Fruit fly (Drosophila melanogaster) whole organism, prepupa: Measurements from ENCODE around the gene CG9328.

ENCODE experiments used
- CG10631 ChIP-seq: fragments of 200-800 bp; sonication (Bioruptor generic); optimal IDR thresholded peaks from 2 replicates; lab custom pipeline; 2016; ENCODE audit warnings: missing biosample characterization, missing genetic modification characterization
- CG10669 ChIP-seq: fragments of 200-800 bp; sonication (Bioruptor generic); optimal IDR thresholded peaks from 3 replicates; lab custom pipeline; 2018; ENCODE audit warnings: missing biosample characterization, mild to moderate bottlenecking, missing genetic modification characterization, moderate library complexity
- CG11294 ChIP-seq: fragments of 200-800 bp; sonication (Bioruptor generic); IDR thresholded peaks from 2 replicates; pipeline ENCODE4 v1.3.6; 2022; ENCODE audit warnings: missing biosample characterization, missing genetic modification characterization
- CG15336 ChIP-seq: fragments of 200-800 bp; sonication (Bioruptor generic); IDR thresholded peaks from 2 replicates; pipeline ENCODE4 v1.3.6; 2022; ENCODE audit warnings: missing biosample characterization, missing genetic modification characterization
- CG3032 ChIP-seq: fragments of 200-800 bp; optimal IDR thresholded peaks from 2 replicates; lab custom pipeline; 2019; ENCODE audit warnings: missing biosample characterization, mild to moderate bottlenecking, missing genetic modification characterization, moderate library complexity
- CG31627 ChIP-seq: fragments of 200-800 bp; sonication (Bioruptor generic); optimal IDR thresholded peaks from 3 replicates; lab custom pipeline; 2016; ENCODE audit warnings: missing biosample characterization, missing genetic modification characterization
- CG3919 ChIP-seq: fragments of 200-800 bp; sonication (Bioruptor generic); optimal IDR thresholded peaks from 3 replicates; lab custom pipeline; 2016; ENCODE audit warnings: missing biosample characterization, missing genetic modification characterization
- CG4318 ChIP-seq: fragments of 200-800 bp; sonication (Bioruptor generic); optimal IDR thresholded peaks from 3 replicates; lab custom pipeline; 2017; ENCODE audit warnings: missing biosample characterization, mild to moderate bottlenecking, missing genetic modification characterization
- CG6163 ChIP-seq: fragments of 200-800 bp; sonication (Bioruptor generic); IDR thresholded peaks from 3 replicates; pipeline ENCODE4 v1.3.6; 2022; ENCODE audit warnings: missing biosample characterization, missing genetic modification characterization
- CG6276 ChIP-seq: fragments of 200-800 bp; sonication (Bioruptor generic); optimal IDR thresholded peaks from 2 replicates; lab custom pipeline; 2017; ENCODE audit warnings: missing biosample characterization, mild to moderate bottlenecking, missing genetic modification characterization
- CG6792 ChIP-seq: fragments of 200-800 bp; sonication (Bioruptor generic); optimal IDR thresholded peaks from 3 replicates; lab custom pipeline; 2016; ENCODE audit warnings: missing biosample characterization, missing genetic modification characterization
- CG6808 ChIP-seq: fragments of 200-800 bp; sonication (Bioruptor generic); optimal IDR thresholded peaks from 3 replicates; lab custom pipeline; 2017; ENCODE audit warnings: missing biosample characterization, missing genetic modification characterization, mild to moderate bottlenecking, moderate library complexity, missing genetic modification reagents
- CG6854 ChIP-seq: fragments of 200-800 bp; sonication (Bioruptor generic); optimal IDR thresholded peaks from 2 replicates; lab custom pipeline; 2017; ENCODE audit warnings: missing biosample characterization, mild to moderate bottlenecking, missing genetic modification characterization
- CG7368 ChIP-seq: fragments of 200-800 bp; sonication (Bioruptor generic); optimal IDR thresholded peaks from 3 replicates; lab custom pipeline; 2016; ENCODE audit warnings: missing biosample characterization, missing genetic modification characterization
- CG8119 ChIP-seq: fragments of 200-800 bp; sonication (Bioruptor generic); IDR thresholded peaks from 3 replicates; pipeline ENCODE4 v1.3.6; 2022; ENCODE audit warnings: missing biosample characterization, missing genetic modification characterization
- CG8632 ChIP-seq: fragments of 200-800 bp; sonication (Bioruptor generic); optimal IDR thresholded peaks from 3 replicates; lab custom pipeline; 2016; ENCODE audit warnings: missing biosample characterization, missing genetic modification characterization
- CG9139 ChIP-seq: fragments of 200-800 bp; sonication (Bioruptor generic); optimal IDR thresholded peaks from 3 replicates; lab custom pipeline; 2017; ENCODE audit warnings: missing biosample characterization, mild to moderate bottlenecking, missing genetic modification characterization
- Eip75B ChIP-seq: fragments of 200-800 bp; sonication (Bioruptor generic); optimal IDR thresholded peaks from 3 replicates; lab custom pipeline; 2016; ENCODE audit warnings: missing biosample characterization, missing genetic modification characterization
- Eip78C ChIP-seq: fragments of 200-800 bp; sonication (Bioruptor generic); peaks from one replicate; lab custom pipeline; 2016; ENCODE audit warnings: missing biosample characterization, missing genetic modification characterization
- Eip93F ChIP-seq: fragments of 200-800 bp; sonication (Bioruptor generic); optimal IDR thresholded peaks from 2 replicates; lab custom pipeline; 2016; ENCODE audit warnings: missing biosample characterization, mild to moderate bottlenecking, missing genetic modification characterization
- Ets21C ChIP-seq: fragments of 200-800 bp; sonication (Bioruptor generic); optimal IDR thresholded peaks from 3 replicates; lab custom pipeline; 2016; ENCODE audit warnings: missing biosample characterization, missing genetic modification characterization
- Ets96B ChIP-seq: fragments of 200-800 bp; optimal IDR thresholded peaks from 2 replicates; lab custom pipeline; 2019; ENCODE audit warnings: missing biosample characterization, mild to moderate bottlenecking, missing genetic modification characterization, moderate library complexity
- Gug ChIP-seq: fragments of 200-800 bp; sonication (Bioruptor generic); IDR thresholded peaks from 2 replicates; pipeline ENCODE4 v1.3.6; 2022; ENCODE audit warnings: missing biosample characterization, missing genetic modification characterization
- Hr38 ChIP-seq: sonication (Bioruptor generic); optimal IDR thresholded peaks from 2 replicates; lab custom pipeline; 2016; ENCODE audit warnings: missing biosample characterization, missing genetic modification characterization
- Hr4 ChIP-seq: fragments of 200-800 bp; sonication (Bioruptor generic); optimal IDR thresholded peaks from 3 replicates; lab custom pipeline; 2016; ENCODE audit warnings: missing biosample characterization, missing genetic modification characterization
- Lpt ChIP-seq: fragments of 200-800 bp; sonication (Bioruptor generic); optimal IDR thresholded peaks from 3 replicates; lab custom pipeline; 2016; ENCODE audit warnings: missing biosample characterization, missing genetic modification characterization
- Met ChIP-seq: fragments of 200-800 bp; sonication (Bioruptor generic); optimal IDR thresholded peaks from 3 replicates; lab custom pipeline; 2016; ENCODE audit warnings: missing biosample characterization, missing genetic modification characterization
- OdsH ChIP-seq: fragments of 200-800 bp; sonication (Bioruptor generic); optimal IDR thresholded peaks from 3 replicates; lab custom pipeline; 2016; ENCODE audit warnings: missing biosample characterization, missing genetic modification characterization
- Smox ChIP-seq: fragments of 200-800 bp; sonication (Bioruptor generic); optimal IDR thresholded peaks from 3 replicates; lab custom pipeline; 2016; ENCODE audit warnings: missing biosample characterization, missing genetic modification characterization
- achi ChIP-seq: fragments of 200-800 bp; sonication (Bioruptor generic); optimal IDR thresholded peaks from 3 replicates; lab custom pipeline; 2016; ENCODE audit warnings: missing biosample characterization, missing genetic modification characterization
- acj6 ChIP-seq: fragments of 200-800 bp; sonication (Bioruptor generic); optimal IDR thresholded peaks from 3 replicates; lab custom pipeline; 2016; ENCODE audit warnings: missing biosample characterization, missing genetic modification characterization
- dac ChIP-seq: fragments of 200-800 bp; sonication (Bioruptor generic); optimal IDR thresholded peaks from 2 replicates; lab custom pipeline; 2017; ENCODE audit warnings: missing biosample characterization, mild to moderate bottlenecking, missing genetic modification characterization
- dsx ChIP-seq: fragments of 200-800 bp; optimal IDR thresholded peaks from 3 replicates; lab custom pipeline; 2019; ENCODE audit warnings: missing biosample characterization, mild to moderate bottlenecking, missing genetic modification characterization, moderate library complexity; ENCODE audit not compliant: poor library complexity, severe bottlenecking
- eg ChIP-seq: fragments of 200-800 bp; sonication (Bioruptor generic); IDR thresholded peaks from 3 replicates; pipeline ENCODE4 v1.3.6; 2022; ENCODE audit warnings: missing biosample characterization, missing genetic modification characterization
- fd85E ChIP-seq: fragments of 200-800 bp; sonication (Bioruptor generic); optimal IDR thresholded peaks from 3 replicates; lab custom pipeline; 2016; ENCODE audit warnings: missing biosample characterization, missing genetic modification characterization
- fkh ChIP-seq: fragments of 200-800 bp; sonication (Bioruptor generic); optimal IDR thresholded peaks from 3 replicates; lab custom pipeline; 2017; ENCODE audit warnings: missing biosample characterization, mild to moderate bottlenecking, missing genetic modification characterization, moderate library complexity
- lz ChIP-seq: fragments of 200-800 bp; sonication (Bioruptor generic); optimal IDR thresholded peaks from 3 replicates; lab custom pipeline; 2016; ENCODE audit warnings: missing biosample characterization, missing genetic modification characterization
- net ChIP-seq: fragments of 200-800 bp; sonication (Bioruptor generic); optimal IDR thresholded peaks from 3 replicates; lab custom pipeline; 2016; ENCODE audit warnings: missing biosample characterization, missing genetic modification characterization
- pdm3 ChIP-seq: fragments of 200-800 bp; sonication (Bioruptor generic); optimal IDR thresholded peaks from 3 replicates; lab custom pipeline; 2016; ENCODE audit warnings: missing biosample characterization, missing genetic modification characterization
- salr ChIP-seq, 2 experiments: fragments of 200-800 bp; sonication (Bioruptor generic); optimal IDR thresholded peaks; 3 replicates each; lab custom pipeline; 2016 to 2018; ENCODE audit warnings: missing biosample characterization in 2 of 2, missing genetic modification characterization in 2 of 2, mild to moderate bottlenecking in 1 of 2
- spab ChIP-seq: fragments of 200-800 bp; sonication (Bioruptor generic); optimal IDR thresholded peaks from 2 replicates; lab custom pipeline; 2017; ENCODE audit warnings: missing biosample characterization, mild to moderate bottlenecking, missing genetic modification characterization, missing genetic modification reagents
- ss ChIP-seq, 2 experiments: fragments of 200-800 bp; sonication (Bioruptor generic); optimal IDR thresholded peaks; 2 replicates in 1 of 2; 3 replicates in 1 of 2; lab custom pipeline; 2017 to 2018; ENCODE audit warnings: mild to moderate bottlenecking in 2 of 2, missing biosample characterization in 2 of 2, missing genetic modification characterization in 2 of 2, moderate library complexity in 1 of 2
- svp ChIP-seq: fragments of 200-800 bp; sonication (Bioruptor generic); peaks from one replicate; lab custom pipeline; 2016; ENCODE audit warnings: missing biosample characterization, missing genetic modification characterization
- topi ChIP-seq: fragments of 200-800 bp; sonication (Bioruptor generic); optimal IDR thresholded peaks from 3 replicates; lab custom pipeline; 2016; ENCODE audit warnings: missing biosample characterization, missing genetic modification characterization
- vri ChIP-seq: fragments of 200-800 bp; sonication (Bioruptor generic); optimal IDR thresholded peaks from 3 replicates; lab custom pipeline; 2016; ENCODE audit warnings: missing biosample characterization, mild to moderate bottlenecking, missing genetic modification characterization

The CG9328 gene

dm6 chr2L:20807617-20808509 lies 10.3 kb downstream of the CG9328 start (continued):
- no peak for TF ChIP-seq spab
- TF ChIP-seq acj6 (GFP tag; lab: Kevin White, UChicago) = peak; percentile 34
- TF ChIP-seq topi (GFP tag; lab: Kevin White, UChicago) = peak; percentile 11
- TF ChIP-seq Lpt (GFP tag; lab: Kevin White, UChicago) = no peak

- TF ChIP-seq dac = no peak
- TF ChIP-seq fd85E = no peak
- no peak for TF ChIP-seq CG10631 (GFP tag; lab: Kevin White, UChicago)
- TF ChIP-seq Eip93F (GFP tag; lab: Kevin White, UChicago) = no peak
- no peak for TF ChIP-seq Hr38 (GFP tag; lab: Kevin White, UChicago)
- TF ChIP-seq, all 60 proteins: peak for 0
Observed at dm6 chr2L:20808510-20809195, 11.1 kb downstream of the CG9328 start.

- TF ChIP-seq CG6276 (GFP tag; lab: Kevin White, UChicago) (peak; percentile 6), CG4318 (GFP tag; lab: Kevin White, UChicago) (no peak), Ets21C (GFP tag; lab: Kevin White, UChicago) (no peak), CG31627 (GFP tag; lab: Kevin White, UChicago) (no peak), svp (GFP tag; lab: Kevin White, UChicago) (no peak), CG6854 (GFP tag; lab: Kevin White, UChicago) (no peak), CG6808 (GFP tag; lab: Kevin White, UChicago) (no peak), eg (GFP tag; lab: Robert Waterston, UW) (peak; percentile 54; the same call in 1 of the 3 replicates), spab (no peak), CG10669 (peak; percentile 31), salr (GFP tag; optimal IDR thresholded peaks at IDR 0.05; lab: Kevin White, UChicago) (no peak), lz (GFP tag; lab: Kevin White, UChicago) (no peak), CG15336 (GFP tag; lab: Robert Waterston, UW) (no peak), Smox (GFP tag; lab: Kevin White, UChicago) (no peak), pdm3 (no peak), CG9139 (no peak), CG3032 (peak; percentile 10), vri (GFP tag; lab: Kevin White, UChicago) (no peak), Eip78C (GFP tag; lab: Kevin White, UChicago) (no peak), fd85E (no peak), dac (no peak), OdsH (no peak), Hr4 (no peak), Met (no peak), Ets96B (tag; lab: Kevin White, UChicago) (no peak), CG8119 (GFP tag; lab: Robert Waterston, UW) (no peak), achi (no peak), net (no peak), Hr38 (GFP tag; lab: Kevin White, UChicago) (no peak), Gug (GFP tag; lab: Robert Waterston, UW) (no peak), CG8632 (GFP tag; lab: Kevin White, UChicago) (no peak), CG10631 (GFP tag; lab: Kevin White, UChicago) (no peak), Lpt (GFP tag; lab: Kevin White, UChicago) (no peak), CG6163 (no peak), CG6792 (GFP tag; lab: Kevin White, UChicago) (no peak), CG7368 (GFP tag; lab: Kevin White, UChicago) (no peak), CG11294 (GFP tag; lab: Robert Waterston, UW) (peak; percentile 60; the same call in 1 of the 2 replicates), fkh (GFP tag; lab: Kevin White, UChicago) (no peak), CG3919 (GFP tag; lab: Kevin White, UChicago) (no peak), dsx (no peak), Eip75B (GFP tag; lab: Kevin White, UChicago) (no peak), ss (GFP tag; optimal IDR thresholded peaks at IDR 0.05; lab: Kevin White, UChicago) (no peak)
- TF ChIP-seq, all 60 proteins: peak for 5
Observed at dm6 chr2L:20809229-20809628, 11.7 kb downstream of the CG9328 start.
